Worm (Caenorhabditis elegans): ENCODE results near the gene tbx-38.

DNA sequence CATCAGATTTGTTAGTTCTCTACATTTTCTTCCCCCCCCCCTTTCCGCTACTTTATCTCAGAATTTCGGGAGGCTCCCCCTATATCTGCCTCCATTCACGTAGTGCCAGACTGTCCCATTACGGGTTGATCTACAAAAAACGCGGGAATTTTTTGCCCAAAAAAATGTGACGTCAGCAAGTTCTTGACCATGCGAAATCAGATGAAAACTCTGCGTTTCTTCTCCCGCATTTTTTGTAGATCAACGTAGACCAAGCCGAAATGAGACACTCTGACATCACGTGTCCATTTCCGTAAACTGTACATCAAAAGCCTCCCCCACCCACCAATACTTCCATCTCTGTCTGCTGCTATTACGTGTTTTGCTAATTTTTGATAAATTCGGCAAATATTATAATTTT, 38.7 kb upstream of the tbx-38 start:
- TF ChIP-seq unc-62 (GFP tag; optimal IDR thresholded peaks at IDR 0.05), result no peak
- no peak for TF ChIP-seq snpc-4 (GFP tag; optimal IDR thresholded peaks at IDR 0.05)
- no peak for TF ChIP-seq snpc-4 (tag; optimal IDR thresholded peaks at IDR 0.05)
- TF ChIP-seq ekl-4 (GFP tag; IDR thresholded peaks at IDR 0.05), result no peak
- TF ChIP-seq F23B12.7 (tag; optimal IDR thresholded peaks at IDR 0.05; ENCODE audit: insufficient read depth), result no peak
- no peak for TF ChIP-seq cebp-1 (GFP tag; IDR thresholded peaks at IDR 0.05)
- no peak for TF ChIP-seq cebp-1 (tag; optimal IDR thresholded peaks at IDR 0.05)

Data from whole organism, young adult.